Fruit fly (Drosophila melanogaster) whole organism, embryonic: ENCODE data around the gene anox.

Experiments used
- Aef1 ChIP-seq: fragments of 200-800 bp; sonication (Bioruptor generic); IDR thresholded peaks from 3 replicates; pipeline ENCODE4 v1.3.6; 2022; ENCODE audit warnings: missing biosample characterization, missing genetic modification characterization
- Atf6 ChIP-seq: fragments of 200-800 bp; sonication (Bioruptor generic); IDR thresholded peaks from 2 replicates; pipeline ENCODE4 v1.3.6; 2022; ENCODE audit warnings: missing biosample characterization, missing genetic modification characterization
- BtbVII ChIP-seq: fragments of 200-800 bp; sonication (Bioruptor generic); optimal IDR thresholded peaks from 3 replicates; lab custom pipeline; 2017; ENCODE audit warnings: missing biosample characterization, mild to moderate bottlenecking, missing genetic modification characterization
- C15 ChIP-seq: fragments of 200-800 bp; sonication (Bioruptor generic); IDR thresholded peaks from 3 replicates; pipeline ENCODE4 v1.3.6; 2022; ENCODE audit warnings: missing biosample characterization, missing genetic modification characterization
- CG10274 ChIP-seq: fragments of 200-800 bp; sonication (Bioruptor generic); optimal IDR thresholded peaks from 3 replicates; lab custom pipeline; 2017; ENCODE audit warnings: missing biosample characterization, mild to moderate bottlenecking, missing genetic modification characterization
- CG11085 ChIP-seq: fragments of 200-800 bp; sonication (Bioruptor generic); IDR thresholded peaks from 2 replicates; pipeline ENCODE4 v1.3.6; 2022; ENCODE audit warnings: missing biosample characterization, missing genetic modification characterization
- CG11723 ChIP-seq: fragments of 200-800 bp; sonication (Bioruptor generic); optimal IDR thresholded peaks from 2 replicates; lab custom pipeline; 2017; ENCODE audit warnings: missing biosample characterization, mild to moderate bottlenecking, missing genetic modification characterization
- CG12942 ChIP-seq: fragments of 200-800 bp; sonication (Bioruptor generic); optimal IDR thresholded peaks from 3 replicates; lab custom pipeline; 2016; ENCODE audit warnings: missing biosample characterization, missing genetic modification characterization
- CG1529 ChIP-seq: fragments of 200-800 bp; sonication (Bioruptor generic); optimal IDR thresholded peaks from 3 replicates; lab custom pipeline; 2018; ENCODE audit warnings: missing biosample characterization, missing genetic modification characterization
- CG17359 ChIP-seq: fragments of 200-800 bp; sonication (Bioruptor generic); optimal IDR thresholded peaks from 3 replicates; lab custom pipeline; 2018; ENCODE audit warnings: missing biosample characterization, mild to moderate bottlenecking, missing genetic modification characterization, moderate library complexity
- CG34224 ChIP-seq: fragments of 200-800 bp; sonication (Bioruptor generic); IDR thresholded peaks from 3 replicates; pipeline ENCODE4 v1.3.6; 2022; ENCODE audit warnings: missing biosample characterization, missing genetic modification characterization; ENCODE audit not compliant: partially characterized antibody
- CG4617 ChIP-seq: fragments of 200-800 bp; sonication (Bioruptor generic); optimal IDR thresholded peaks from 3 replicates; lab custom pipeline; 2016; ENCODE audit warnings: missing biosample characterization, missing genetic modification characterization, borderline replicate concordance
- CG5245 ChIP-seq: fragments of 200-800 bp; sonication (Bioruptor generic); optimal IDR thresholded peaks from 3 replicates; lab custom pipeline; 2016; ENCODE audit warnings: missing biosample characterization, missing genetic modification characterization
- CG6175 ChIP-seq: fragments of 200-800 bp; sonication (Bioruptor generic); IDR thresholded peaks from 3 replicates; pipeline ENCODE4 v1.3.6; 2022; ENCODE audit warnings: missing biosample characterization, missing genetic modification characterization
- CG7928 ChIP-seq: fragments of 200-800 bp; sonication (Bioruptor generic); optimal IDR thresholded peaks from 2 replicates; lab custom pipeline; 2017; ENCODE audit warnings: missing biosample characterization, mild to moderate bottlenecking, missing genetic modification characterization
- CG8765 ChIP-seq: fragments of 200-800 bp; sonication (Bioruptor generic); IDR thresholded peaks from 2 replicates; pipeline ENCODE4 v1.3.6; 2022; ENCODE audit warnings: missing biosample characterization, missing genetic modification characterization
- CHES-1-like ChIP-seq: fragments of 200-800 bp; sonication (Bioruptor generic); optimal IDR thresholded peaks from 2 replicates; lab custom pipeline; 2016; ENCODE audit warnings: missing biosample characterization, missing genetic modification characterization
- Chrac-16 ChIP-seq: fragments of 200-800 bp; sonication (Bioruptor generic); optimal IDR thresholded peaks from 3 replicates; lab custom pipeline; 2016; ENCODE audit warnings: missing biosample characterization, missing genetic modification characterization
- CrebB ChIP-seq: fragments of 200-800 bp; sonication (Bioruptor generic); optimal IDR thresholded peaks from 3 replicates; lab custom pipeline; 2018; ENCODE audit warnings: missing biosample characterization, mild to moderate bottlenecking, missing genetic modification characterization
- Dll ChIP-seq: fragments of 200-800 bp; sonication (Bioruptor generic); IDR thresholded peaks from 4 replicates; pipeline ENCODE4 v1.3.6; 2022; ENCODE audit warnings: missing biosample characterization, missing genetic modification characterization; ENCODE audit not compliant: partially characterized antibody
- Dp ChIP-seq: fragments of 200-800 bp; sonication (Bioruptor generic); optimal IDR thresholded peaks from 2 replicates; lab custom pipeline; 2018; ENCODE audit warnings: missing biosample characterization, mild to moderate bottlenecking, missing genetic modification characterization, moderate library complexity
- E2f2 ChIP-seq: fragments of 200-800 bp; sonication (Bioruptor generic); IDR thresholded peaks from 2 replicates; pipeline ENCODE4 v1.3.6; 2022; ENCODE audit warnings: missing biosample characterization, missing genetic modification characterization
- Fer3 ChIP-seq: fragments of 200-800 bp; sonication (Bioruptor generic); optimal IDR thresholded peaks from 2 replicates; lab custom pipeline; 2018; ENCODE audit warnings: missing biosample characterization, mild to moderate bottlenecking, missing genetic modification characterization, moderate library complexity
- HLHmδ ChIP-seq: fragments of 200-800 bp; sonication (Bioruptor generic); optimal IDR thresholded peaks from 2 replicates; lab custom pipeline; 2018; ENCODE audit warnings: missing biosample characterization, mild to moderate bottlenecking, missing genetic modification characterization, moderate library complexity
- Lhr ChIP-seq: fragments of 200-800 bp; sonication (Bioruptor generic); optimal IDR thresholded peaks from 3 replicates; lab custom pipeline; 2017; ENCODE audit warnings: mild to moderate bottlenecking, missing biosample characterization, missing genetic modification reagents, missing genetic modification characterization
- Neu2 ChIP-seq: fragments of 200-800 bp; sonication (Bioruptor generic); optimal IDR thresholded peaks from 3 replicates; lab custom pipeline; 2016; ENCODE audit warnings: missing biosample characterization, missing genetic modification characterization, borderline replicate concordance
- Nf-YB ChIP-seq: fragments of 200-800 bp; sonication (Bioruptor generic); optimal IDR thresholded peaks from 3 replicates; lab custom pipeline; 2019; ENCODE audit warnings: missing biosample characterization, mild to moderate bottlenecking, missing genetic modification characterization, moderate library complexity
- Nf-YC ChIP-seq: fragments of 200-800 bp; optimal IDR thresholded peaks from 3 replicates; lab custom pipeline; 2019; ENCODE audit warnings: missing biosample characterization, mild to moderate bottlenecking, missing genetic modification characterization, moderate library complexity
- Oli ChIP-seq: fragments of 200-800 bp; sonication (Bioruptor generic); optimal IDR thresholded peaks from 2 replicates; lab custom pipeline; 2018; ENCODE audit warnings: missing biosample characterization, mild to moderate bottlenecking, missing genetic modification characterization, moderate library complexity
- Trl ChIP-seq, 3 experiments: fragments of >200 bp in 2 of 3; fragments of 200-800 bp in 1 of 3; sonication (Bioruptor generic) in 1 of 3; optimal IDR thresholded peaks; 2 replicates in 1 of 3; 3 replicates in 2 of 3; lab custom pipeline; 2016 to 2017; ENCODE audit warnings: missing biosample characterization in 1 of 3, missing genetic modification characterization in 1 of 3
- ara ChIP-seq: fragments of 200-800 bp; sonication (Bioruptor generic); IDR thresholded peaks from 2 replicates; pipeline ENCODE4 v1.3.6; 2022; ENCODE audit warnings: missing biosample characterization, missing genetic modification characterization
- ato ChIP-seq: fragments of 200-800 bp; sonication (Bioruptor generic); IDR thresholded peaks from 2 replicates; pipeline ENCODE4 v1.3.6; 2022; ENCODE audit warnings: missing biosample characterization, missing genetic modification characterization; ENCODE audit not compliant: partially characterized antibody
- cato ChIP-seq: fragments of 200-800 bp; sonication (Bioruptor generic); optimal IDR thresholded peaks from 2 replicates; lab custom pipeline; 2016; ENCODE audit warnings: missing biosample characterization, missing genetic modification characterization, borderline replicate concordance
- ci ChIP-seq: fragments of 200-800 bp; sonication (Bioruptor generic); IDR thresholded peaks from 3 replicates; pipeline ENCODE4 v1.3.6; 2022; ENCODE audit warnings: missing biosample characterization, missing genetic modification characterization
- croc ChIP-seq: fragments of 200-800 bp; sonication (Bioruptor generic); conservative IDR thresholded peaks from 3 replicates; pipeline ENCODE4 v1.3.6; 2022; ENCODE audit warnings: missing biosample characterization, missing genetic modification characterization
- danr ChIP-seq: fragments of 200-800 bp; sonication (Bioruptor generic); IDR thresholded peaks from 2 replicates; pipeline ENCODE4 v1.3.6; 2022; ENCODE audit warnings: missing biosample characterization, missing genetic modification characterization
- dm ChIP-seq: fragments of 200-800 bp; sonication (Bioruptor generic); optimal IDR thresholded peaks from 3 replicates; lab custom pipeline; 2016; ENCODE audit warnings: missing biosample characterization, missing genetic modification characterization
- fd96Cb ChIP-seq: fragments of 200-800 bp; sonication (Bioruptor generic); optimal IDR thresholded peaks from 2 replicates; lab custom pipeline; 2018; ENCODE audit warnings: missing biosample characterization, mild to moderate bottlenecking, missing genetic modification characterization, moderate library complexity
- hbn ChIP-seq: fragments of 200-800 bp; sonication (Bioruptor generic); IDR thresholded peaks from 2 replicates; pipeline ENCODE4 v1.3.6; 2022; ENCODE audit warnings: missing biosample characterization, missing genetic modification characterization; ENCODE audit not compliant: partially characterized antibody
- jigr1 ChIP-seq: fragments of 200-800 bp; sonication (Bioruptor generic); IDR thresholded peaks from 3 replicates; pipeline ENCODE4 v1.3.6; 2022; ENCODE audit warnings: missing biosample characterization, missing genetic modification characterization
- kay ChIP-seq: fragments of 200-800 bp; sonication (Bioruptor generic); optimal IDR thresholded peaks from 2 replicates; lab custom pipeline; 2016; ENCODE audit warnings: missing biosample characterization, missing genetic modification characterization
- lola ChIP-seq, 3 experiments: fragments of >200 bp in 2 of 3; fragments of 200-800 bp in 1 of 3; sonication (Bioruptor generic) in 1 of 3; optimal IDR thresholded peaks; 2 replicates each; lab custom pipeline; 2017 to 2019; ENCODE audit warnings: missing biosample characterization in 3 of 3, missing genetic modification characterization in 3 of 3, mild to moderate bottlenecking in 1 of 3, moderate library complexity in 1 of 3
- pho ChIP-seq: fragments of 200-800 bp; sonication (Bioruptor generic); optimal IDR thresholded peaks from 2 replicates; lab custom pipeline; 2016; ENCODE audit warnings: missing biosample characterization, missing genetic modification characterization
- rib ChIP-seq: fragments of 200-800 bp; sonication (Bioruptor generic); IDR thresholded peaks from 2 replicates; pipeline ENCODE4 v1.3.6; 2022; ENCODE audit warnings: missing biosample characterization, missing genetic modification characterization
- toy ChIP-seq: fragments of 200-800 bp; sonication (Bioruptor generic); IDR thresholded peaks from 2 replicates; pipeline ENCODE4 v1.3.6; 2022; ENCODE audit warnings: missing biosample characterization, missing genetic modification characterization
- trh ChIP-seq: fragments of 200-800 bp; sonication (Bioruptor generic); optimal IDR thresholded peaks from 2 replicates; lab custom pipeline; 2016; ENCODE audit warnings: missing biosample characterization, missing genetic modification characterization
- vnd ChIP-seq: fragments of 200-800 bp; sonication (Bioruptor generic); IDR thresholded peaks from 3 replicates; pipeline ENCODE4 v1.3.6; 2022; ENCODE audit warnings: missing biosample characterization, missing genetic modification characterization; ENCODE audit not compliant: partially characterized antibody
- z ChIP-seq: fragments of 200-800 bp; sonication (Bioruptor generic); IDR thresholded peaks from 3 replicates; pipeline ENCODE4 v1.3.6; 2022; ENCODE audit warnings: missing biosample characterization, missing genetic modification characterization

The anox gene

DNA sequence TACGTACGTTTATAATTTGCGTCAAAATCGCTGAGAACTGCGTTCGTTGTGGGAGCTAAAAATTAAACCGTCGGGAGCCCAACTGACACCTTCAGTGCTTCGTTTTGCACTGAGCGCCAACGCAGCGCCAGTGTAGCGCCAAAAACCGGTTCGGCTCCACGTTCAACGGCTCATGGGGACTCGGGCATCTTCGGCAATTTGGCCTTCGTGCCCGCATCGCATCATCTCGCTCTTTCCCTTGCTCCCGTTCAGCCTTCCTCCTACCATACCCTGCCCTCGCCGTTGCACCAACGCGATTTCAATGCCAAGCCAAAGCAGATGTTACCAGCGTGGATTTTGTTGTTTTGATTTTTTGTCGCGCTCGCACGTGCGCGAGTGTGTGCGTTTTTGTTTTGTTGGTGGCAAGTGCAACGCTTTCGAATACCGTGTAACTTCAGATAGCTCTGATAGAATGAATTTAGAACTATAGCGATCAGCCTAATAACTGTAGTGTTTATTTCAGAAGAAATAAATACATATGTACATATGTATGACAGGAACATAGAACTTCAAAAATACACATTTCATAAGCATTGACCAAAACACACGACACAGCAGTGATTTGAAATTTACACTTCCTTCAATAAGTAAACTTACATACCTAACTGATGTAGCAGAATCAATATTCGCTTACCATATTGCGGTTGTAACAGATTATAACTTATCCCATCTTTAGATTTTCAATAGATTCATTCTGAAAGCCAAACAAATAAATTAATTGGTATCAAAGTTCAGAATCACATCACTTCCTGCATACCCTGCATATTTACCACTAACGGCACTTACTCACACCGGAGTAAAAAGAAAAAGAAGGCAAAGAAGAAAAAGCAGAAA lies 37.8 kb downstream of the anox start, which contains the start of gene Mnr (continued):
- TF ChIP-seq CG6175 (GFP tag; lab: Robert Waterston, UW), result peak; percentile 95
- no peak for TF ChIP-seq Neu2 (GFP tag; lab: Kevin White, UChicago)
- TF ChIP-seq kay (GFP tag; lab: Kevin White, UChicago), result no peak
- no peak for TF ChIP-seq Oli (tag; lab: Kevin White, UChicago)
- no peak for TF ChIP-seq danr (GFP tag; lab: Robert Waterston, UW)
- no peak for TF ChIP-seq CG17359 (tag; lab: Kevin White, UChicago)
- TF ChIP-seq cato (GFP tag; lab: Kevin White, UChicago), result no peak
- TF ChIP-seq HLHmδ (GFP tag; lab: Kevin White, UChicago), result no peak
- no peak for TF ChIP-seq C15 (GFP tag; lab: Robert Waterston, UW)
- no peak for TF ChIP-seq CrebB (tag; lab: Kevin White, UChicago)
- peak; percentile 24 for TF ChIP-seq dm (GFP tag; lab: Kevin White, UChicago)
- peak in 1 of 3 experiments; percentile 15 for TF ChIP-seq lola (GFP tag; optimal IDR thresholded peaks at IDR 0.05; lab: Kevin White, UChicago)
- no peak for TF ChIP-seq CG11723 (GFP tag; lab: Kevin White, UChicago)
- no peak; the same call in 2 of the 3 replicates for TF ChIP-seq Aef1
- TF ChIP-seq Chrac-16 (GFP tag; lab: Kevin White, UChicago), result no peak
- peak; percentile 22 for TF ChIP-seq Nf-YC (tag; lab: Kevin White, UChicago)
- no peak for TF ChIP-seq CG7928
- no peak for TF ChIP-seq Atf6 (GFP tag; lab: Robert Waterston, UW)
- no peak for TF ChIP-seq Nf-YB (GFP tag; lab: Kevin White, UChicago)
- TF ChIP-seq CG34224 (GFP tag; lab: Robert Waterston, UW), result 0 out of 3 replicates have a peak, but pooled peaks have one; percentile 8
- TF ChIP-seq CG4617 (GFP tag; lab: Kevin White, UChicago), result no peak
- no peak for TF ChIP-seq jigr1 (GFP tag; lab: Robert Waterston, UW)
- TF ChIP-seq CG10274, result no peak
- TF ChIP-seq CG12942 (GFP tag; lab: Kevin White, UChicago), result no peak
- no peak for TF ChIP-seq fd96Cb (tag; lab: Kevin White, UChicago)
- TF ChIP-seq Dll (GFP tag; lab: Robert Waterston, UW), result no peak
- TF ChIP-seq BtbVII (GFP tag; lab: Kevin White, UChicago), result no peak
- 0 out of 2 replicates have a peak, but pooled peaks have one; percentile 40 for TF ChIP-seq ara (GFP tag; lab: Robert Waterston, UW)
- TF ChIP-seq hbn (GFP tag; lab: Robert Waterston, UW), result no peak
- no peak for TF ChIP-seq Fer3 (tag; lab: Kevin White, UChicago)
- peak; percentile 15; the same call in 1 of the 2 replicates for TF ChIP-seq E2f2 (GFP tag; lab: Robert Waterston, UW)
- TF ChIP-seq ci, result peak; percentile 66; the same call in 2 of the 3 replicates
- no peak for TF ChIP-seq CG1529 (GFP tag; lab: Kevin White, UChicago)
- TF ChIP-seq CG8765 (GFP tag; lab: Robert Waterston, UW), result no peak
- TF ChIP-seq trh, result no peak
- TF ChIP-seq Trl (optimal IDR thresholded peaks at IDR 0.05; lab: Kevin White, UChicago), result peak in 1 of 2 experiments; percentile 32
- TF ChIP-seq Trl (GFP tag; optimal IDR thresholded peaks at IDR 0.05; lab: Kevin White, UChicago), result no peak
- no peak for TF ChIP-seq croc (GFP tag; lab: Robert Waterston, UW)
- peak; percentile 73 for TF ChIP-seq rib (GFP tag; lab: Robert Waterston, UW)
- TF ChIP-seq CHES-1-like (GFP tag; lab: Kevin White, UChicago), result no peak
- 0 out of 2 replicates have a peak, but pooled peaks have one; percentile 24 for TF ChIP-seq ato (GFP tag; lab: Robert Waterston, UW)
- no peak for TF ChIP-seq vnd (GFP tag; lab: Robert Waterston, UW)
- TF ChIP-seq z (GFP tag; lab: Robert Waterston, UW), result no peak
- TF ChIP-seq toy (GFP tag; lab: Robert Waterston, UW), result no peak
- no peak for TF ChIP-seq CG11085 (GFP tag; lab: Robert Waterston, UW)
- TF ChIP-seq pho (GFP tag; lab: Kevin White, UChicago), result no peak
- no peak for TF ChIP-seq CG5245 (GFP tag; lab: Kevin White, UChicago)
- TF ChIP-seq Lhr (GFP tag; lab: Kevin White, UChicago), result no peak
- TF ChIP-seq Dp (GFP tag; lab: Kevin White, UChicago), result no peak
